Worm (Caenorhabditis elegans): Measurements from ENCODE around the gene mps-4.

DNA sequence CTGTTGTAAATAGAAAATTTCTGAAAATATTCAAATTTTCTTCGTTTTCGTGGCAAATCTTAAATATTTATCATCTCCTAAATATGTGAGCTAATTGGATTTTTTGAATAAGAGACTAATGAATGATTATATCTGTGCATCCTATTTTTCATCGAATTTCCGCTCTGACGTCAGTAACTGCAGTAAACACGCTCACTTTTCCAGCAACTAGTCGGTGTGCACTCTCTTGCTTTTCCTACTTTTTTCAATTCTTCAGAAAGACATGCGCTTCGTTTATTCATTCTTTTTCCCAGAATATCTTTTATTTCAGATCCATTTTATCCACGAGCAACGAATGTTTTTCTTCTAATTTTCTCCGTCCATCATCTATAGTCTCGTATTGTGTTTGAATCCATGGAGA lies 42.1 kb downstream of the mps-4 start:
- TF ChIP-seq lim-6 (tag; optimal IDR thresholded peaks at IDR 0.05) (no peak), sox-4 (tag; optimal IDR thresholded peaks at IDR 0.05) (no peak), hlh-30 (tag; optimal IDR thresholded peaks at IDR 0.05; ENCODE audit: insufficient read depth) (no peak), unc-55 (GFP tag; optimal IDR thresholded peaks at IDR 0.05) (no peak), pqm-1 (tag; optimal IDR thresholded peaks at IDR 0.05) (no peak), gmeb-2 (tag; optimal IDR thresholded peaks at IDR 0.05) (no peak), fax-1 (tag; optimal IDR thresholded peaks at IDR 0.05) (no peak), pros-1 (tag; optimal IDR thresholded peaks at IDR 0.05) (no peak)
